Worm (Caenorhabditis elegans) whole organism, midembryonic: ENCODE measurements around the gene ceh-62.

Source experiments
- T22C8.4 ChIP-seq: fragments of 200-800 bp; sonication (Bioruptor generic); IDR thresholded peaks from 2 replicates; pipeline ENCODE4 v1.3.6; 2022; ENCODE audit warnings: missing genetic modification characterization, missing compliant biosample characterization
- cog-1 ChIP-seq: sonication (generic microtip); optimal IDR thresholded peaks from 2 replicates; lab custom pipeline; 2016; ENCODE audit warnings: missing genetic modification characterization, missing compliant biosample characterization
- flt-1 ChIP-seq: fragments of 200-800 bp; sonication (Bioruptor generic); IDR thresholded peaks from 2 replicates; pipeline ENCODE4 v1.3.6; 2022; ENCODE audit warnings: missing genetic modification characterization, missing compliant biosample characterization
- klf-2 ChIP-seq: fragments of 200-800 bp; sonication (Bioruptor generic); conservative IDR thresholded peaks from 2 replicates; pipeline ENCODE4 v1.3.6; 2022; ENCODE audit warnings: missing genetic modification reagents, missing genetic modification characterization, missing compliant biosample characterization
- med-1 ChIP-seq: sonication (generic microtip); optimal IDR thresholded peaks from 2 replicates; lab custom pipeline; 2017; ENCODE audit warnings: missing genetic modification characterization, mild to moderate bottlenecking, missing compliant biosample characterization, antibody characterized with exemption, missing genetic modification reagents; ENCODE audit not compliant: insufficient read depth
- ref-1 ChIP-seq: fragments of 200-800 bp; sonication (Bioruptor generic); conservative IDR thresholded peaks from 2 replicates; pipeline ENCODE4 v1.3.6; 2022; ENCODE audit warnings: missing genetic modification reagents, missing genetic modification characterization, missing compliant biosample characterization
- tab-1 ChIP-seq: fragments of 200-800 bp; sonication (Bioruptor generic); IDR thresholded peaks from 2 replicates; pipeline ENCODE4 v1.3.6; 2022; ENCODE audit warnings: missing genetic modification characterization, missing compliant biosample characterization
- ztf-23 ChIP-seq: fragments of 200-800 bp; sonication (Bioruptor generic); IDR thresholded peaks from 2 replicates; pipeline ENCODE4 v1.3.6; 2022; ENCODE audit warnings: missing genetic modification reagents, missing genetic modification characterization, missing compliant biosample characterization
- ztf-29 ChIP-seq: fragments of 200-800 bp; sonication (Bioruptor generic); IDR thresholded peaks from 2 replicates; pipeline ENCODE4 v1.3.6; 2022; ENCODE audit warnings: missing genetic modification reagents, missing genetic modification characterization, missing compliant biosample characterization

ce11 chrII:10796194-10796593, 9.3 kb upstream of the ceh-62 start, which contains the start of gene set-14:
- TF ChIP-seq T22C8.4 (GFP tag; lab: Robert Waterston, UW) (no peak), ztf-29 (GFP tag; lab: Robert Waterston, UW) (no peak), cog-1 (tag; lab: Kevin White, UChicago) (no peak), tab-1 (GFP tag; lab: Robert Waterston, UW) (no peak), ztf-23 (GFP tag; lab: Robert Waterston, UW) (no peak), flt-1 (GFP tag; lab: Robert Waterston, UW) (no peak), med-1 (GFP tag; lab: Kevin White, UChicago) (no peak), klf-2 (GFP tag; lab: Robert Waterston, UW) (no peak), ref-1 (no peak)
